Worm (Caenorhabditis elegans) whole organism, late embryonic: ENCODE data around the gene T19H12.2.

ENCODE experiments used
- C38D4.7 ChIP-seq: fragments of 200-800 bp; sonication (Bioruptor generic); optimal IDR thresholded peaks from 2 replicates; lab custom pipeline; 2018; ENCODE audit warnings: mild to moderate bottlenecking, missing genetic modification characterization, moderate library complexity, missing compliant biosample characterization
- ceh-2 ChIP-seq: sonication (generic microtip); optimal IDR thresholded peaks from 2 replicates; lab custom pipeline; 2016; ENCODE audit warnings: missing genotype, missing genetic modification characterization, missing compliant biosample characterization
- ceh-45 ChIP-seq: fragments of 200-800 bp; sonication (Bioruptor generic); IDR thresholded peaks from 2 replicates; pipeline ENCODE4 v1.3.6; 2022; ENCODE audit warnings: missing genetic modification reagents, missing genetic modification characterization, missing compliant biosample characterization
- ceh-48 ChIP-seq: sonication (generic microtip); optimal IDR thresholded peaks from 2 replicates; lab custom pipeline; 2016; ENCODE audit warnings: missing genetic modification characterization, inconsistent platforms, missing compliant biosample characterization
- dve-1 ChIP-seq: sonication (generic microtip); optimal IDR thresholded peaks from 2 replicates; lab custom pipeline; 2017; ENCODE audit warnings: antibody characterized with exemption, mild to moderate bottlenecking, missing genetic modification characterization, missing compliant biosample characterization
- gmeb-2 ChIP-seq: sonication (generic microtip); optimal IDR thresholded peaks from 2 replicates; lab custom pipeline; 2016; ENCODE audit warnings: missing genetic modification characterization, inconsistent platforms, missing compliant biosample characterization
- hlh-30 ChIP-seq: sonication (generic microtip); optimal IDR thresholded peaks from 2 replicates; lab custom pipeline; 2017; ENCODE audit warnings: antibody characterized with exemption, missing genetic modification characterization, missing compliant biosample characterization; ENCODE audit not compliant: insufficient read depth
- lim-6 ChIP-seq: sonication (generic microtip); optimal IDR thresholded peaks from 2 replicates; lab custom pipeline; 2016; ENCODE audit warnings: missing genetic modification characterization, missing compliant biosample characterization
- tbx-2 ChIP-seq: sonication (generic microtip); optimal IDR thresholded peaks from 2 replicates; lab custom pipeline; 2016; ENCODE audit warnings: missing genetic modification characterization, missing compliant biosample characterization
- unc-3 ChIP-seq, 2 experiments: fragments of 200-800 bp in 1 of 2; sonication (Bioruptor generic) in 1 of 2; sonication (generic microtip) in 1 of 2; conservative IDR thresholded peaks in 1 of 2; optimal IDR thresholded peaks in 1 of 2; 2 replicates each; pipeline versions ENCODE4 v1.3.6 to Lab custom; 2016 to 2022; ENCODE audit warnings: missing compliant biosample characterization in 2 of 2, missing genetic modification characterization in 2 of 2, missing genetic modification reagents in 1 of 2
- unc-42 ChIP-seq: sonication (generic microtip); optimal IDR thresholded peaks from 2 replicates; lab custom pipeline; 2016; ENCODE audit warnings: missing genotype, missing genetic modification characterization, missing compliant biosample characterization

DNA sequence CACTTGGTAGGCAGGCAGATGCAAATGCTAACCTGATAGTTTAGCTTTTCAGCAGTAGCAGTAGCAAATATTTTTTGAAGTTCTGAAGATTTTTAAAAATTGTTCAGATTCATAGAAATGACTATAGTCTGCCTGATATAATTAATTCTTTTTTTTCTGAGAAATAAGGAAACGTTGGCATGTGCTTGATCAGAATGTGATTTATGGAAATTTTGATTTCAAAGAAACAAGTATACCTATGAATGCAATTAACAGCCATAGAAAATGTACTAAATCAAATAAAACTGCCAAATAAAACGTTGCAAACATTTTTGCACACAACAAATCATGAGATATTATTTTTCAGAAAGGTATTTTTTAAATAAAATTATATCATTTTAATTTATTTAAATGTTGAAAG lies 19.6 kb upstream of the T19H12.2 start:
- no peak for TF ChIP-seq gmeb-2 (tag; lab: Kevin White, UChicago)
- TF ChIP-seq dve-1 (tag; lab: Kevin White, UChicago): no peak
- TF ChIP-seq unc-3 (GFP tag; conservative IDR thresholded peaks at IDR 0.05; lab: Robert Waterston, UW): no peak
- TF ChIP-seq unc-3 (tag; optimal IDR thresholded peaks at IDR 0.05; lab: Kevin White, UChicago): no peak
- no peak for TF ChIP-seq ceh-48 (tag; lab: Kevin White, UChicago)
- TF ChIP-seq lim-6 (tag; lab: Kevin White, UChicago): no peak
- TF ChIP-seq C38D4.7: no peak
- no peak for TF ChIP-seq hlh-30
- no peak for TF ChIP-seq tbx-2 (tag; lab: Kevin White, UChicago)
- no peak for TF ChIP-seq ceh-2 (tag; lab: Kevin White, UChicago)
- no peak for TF ChIP-seq ceh-45 (GFP tag; lab: Robert Waterston, UW)
- TF ChIP-seq unc-42 (tag; lab: Kevin White, UChicago): no peak
